Worm (Caenorhabditis elegans): ENCODE data around the gene ZK1098.2.

ce11 chrIII:9502155-9502714 lies 26.7 kb upstream of the ZK1098.2 start:
- no peak for TF ChIP-seq hmbx-1 (tag; optimal IDR thresholded peaks at IDR 0.05)
- no peak for TF ChIP-seq hmg-4 (GFP tag; optimal IDR thresholded peaks at IDR 0.05)
- TF ChIP-seq scrt-1 (GFP tag; IDR thresholded peaks at IDR 0.05), result no peak
- TF ChIP-seq sea-1 (GFP tag; conservative IDR thresholded peaks at IDR 0.05), result no peak
- TF ChIP-seq hnd-1 (tag; optimal IDR thresholded peaks at IDR 0.05), result no peak
- TF ChIP-seq ama-1 (optimal IDR thresholded peaks at IDR 0.05), result no peak
- no peak for TF ChIP-seq tbx-11 (GFP tag; IDR thresholded peaks at IDR 0.05)
- no peak for TF ChIP-seq tbx-37 (GFP tag; conservative IDR thresholded peaks at IDR 0.05)
- no peak for TF ChIP-seq ceh-13 (GFP tag; optimal IDR thresholded peaks at IDR 0.05)

Data from whole organism, early embryonic.